Fruit fly (Drosophila melanogaster): ENCODE measurements around the gene Rnb.

Gene Rnb

DNA sequence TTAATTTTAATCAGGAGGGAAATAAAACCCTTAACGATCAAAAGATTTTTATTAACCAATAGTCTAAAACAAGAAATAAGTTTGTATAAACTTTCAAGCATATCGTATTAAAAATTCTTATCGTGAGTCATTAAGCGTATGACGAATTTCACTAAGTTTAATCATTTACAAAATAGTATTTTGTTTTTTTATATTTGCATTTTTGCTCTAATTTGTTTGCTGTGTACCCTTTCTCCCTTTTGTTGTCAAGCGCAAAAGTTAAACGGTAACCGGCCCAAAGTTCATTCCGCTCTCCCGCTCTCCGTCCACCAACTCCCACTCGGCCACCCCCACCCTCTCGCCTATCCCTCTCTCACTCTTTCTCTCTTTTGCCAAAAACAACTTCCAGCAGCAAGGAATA, 35.4 kb downstream of the Rnb start:
- TF ChIP-seq CG8478 (optimal IDR thresholded peaks at IDR 0.05): no peak
- TF ChIP-seq CTCF (optimal IDR thresholded peaks at IDR 0.05): no peak

DNA sequence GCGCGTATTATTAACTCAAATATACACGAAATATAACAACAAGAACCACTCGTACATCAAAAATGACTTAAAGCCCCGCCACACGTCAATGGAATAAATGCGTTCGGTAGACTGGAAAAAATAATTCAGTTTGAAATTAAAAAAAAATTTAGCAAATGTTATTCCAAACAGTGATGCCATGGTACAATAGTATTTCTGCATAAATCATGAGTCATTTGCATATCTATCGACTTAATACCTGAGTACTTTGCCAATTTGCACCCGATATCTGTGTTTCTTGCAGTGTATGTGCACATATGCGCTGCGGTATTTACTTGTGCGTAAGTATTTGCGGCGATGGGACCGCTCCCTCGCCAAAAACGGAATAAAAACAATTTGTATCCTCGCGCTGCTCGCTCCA, 36.0 kb downstream of the Rnb start:
- TF ChIP-seq CG8478 (optimal IDR thresholded peaks at IDR 0.05): no peak
- TF ChIP-seq CTCF (optimal IDR thresholded peaks at IDR 0.05): no peak

dm6 chr3R:29762297-29762696, 36.9 kb downstream of the Rnb start:
- TF ChIP-seq CTCF (optimal IDR thresholded peaks at IDR 0.05) (no peak), CG8478 (optimal IDR thresholded peaks at IDR 0.05) (no peak)

DNA sequence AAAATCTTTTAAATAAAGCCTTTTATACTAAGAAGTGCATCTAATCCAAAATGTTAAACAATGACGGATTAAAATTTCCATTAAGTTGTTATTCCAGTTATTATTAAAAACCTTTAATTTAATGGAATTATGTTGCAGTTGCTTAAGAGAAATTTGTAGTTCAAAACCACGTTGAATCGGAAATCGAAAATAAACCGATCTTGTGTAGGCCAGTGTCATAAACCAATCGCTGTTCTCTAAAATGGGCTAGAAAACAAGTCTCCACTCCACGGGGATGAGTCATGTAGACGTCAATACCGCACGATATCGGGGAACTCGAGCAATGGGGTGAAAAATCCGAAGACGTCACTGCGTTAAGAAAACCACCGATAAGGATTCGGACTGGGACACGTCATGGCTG, 37.6 kb downstream of the Rnb start:
- no peak for TF ChIP-seq CG8478 (optimal IDR thresholded peaks at IDR 0.05)

DNA sequence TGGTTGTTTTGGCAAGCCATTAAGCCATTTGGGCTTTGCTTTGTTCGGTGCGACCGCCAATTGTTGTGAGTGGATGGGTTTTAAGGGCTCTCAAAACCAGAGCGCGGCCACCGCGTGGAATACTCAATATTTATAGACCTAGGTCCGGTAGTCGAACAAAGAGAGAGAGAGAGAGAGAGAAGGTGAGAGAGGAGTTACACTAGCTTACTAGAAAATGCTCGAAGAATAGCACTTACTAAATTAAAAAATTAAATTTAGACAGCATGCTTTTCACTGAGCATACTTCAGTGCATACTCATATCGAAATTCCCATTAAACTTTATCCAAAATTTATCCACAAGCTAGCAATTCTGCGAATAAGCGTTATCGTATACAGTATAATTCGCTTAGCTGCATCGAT, 39.1 kb downstream of the Rnb start:
- TF ChIP-seq CTCF (optimal IDR thresholded peaks at IDR 0.05): no peak
- no peak for TF ChIP-seq CG8478 (optimal IDR thresholded peaks at IDR 0.05)

dm6 chr3R:29758734-29759131, 40.4 kb downstream of the Rnb start:
- TF ChIP-seq CTCF (optimal IDR thresholded peaks at IDR 0.05): no peak
- no peak for TF ChIP-seq CG8478 (optimal IDR thresholded peaks at IDR 0.05)

DNA sequence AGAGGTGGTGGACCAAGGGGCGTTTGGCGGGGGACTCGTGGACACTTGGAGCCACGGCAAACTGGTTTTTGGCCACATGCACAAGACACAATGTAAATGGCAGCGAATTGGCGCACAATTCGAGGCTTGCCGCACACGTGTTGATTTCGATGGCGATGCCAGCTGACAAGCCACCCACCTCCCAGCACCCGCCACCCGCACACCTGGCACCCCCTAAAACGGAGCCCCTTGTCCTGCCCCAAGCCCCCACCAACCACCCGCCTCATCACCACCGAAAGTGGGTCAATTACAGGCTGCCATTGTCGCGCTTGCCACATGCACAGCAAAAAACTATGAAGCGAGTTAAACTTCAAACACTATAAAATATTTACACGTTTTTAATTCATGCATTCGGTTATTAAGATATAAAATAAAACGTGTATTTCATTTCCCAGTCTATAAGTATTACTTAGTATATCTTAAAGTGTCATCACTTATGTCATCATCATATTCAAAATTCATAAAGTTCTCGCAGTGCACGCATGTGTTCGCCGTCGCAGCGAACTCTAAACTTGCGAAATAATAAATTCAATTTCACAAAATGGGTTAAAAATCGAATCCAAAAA, 40.9 kb downstream of the Rnb start:
- TF ChIP-seq CTCF (optimal IDR thresholded peaks at IDR 0.05): no peak

- TF ChIP-seq CG8478 (optimal IDR thresholded peaks at IDR 0.05): peak; percentile 48
- no peak for TF ChIP-seq CTCF (optimal IDR thresholded peaks at IDR 0.05)
These were observed 41.5 kb downstream of the Rnb start for dm6 chr3R:29757681-29758080.

- TF ChIP-seq CTCF (optimal IDR thresholded peaks at IDR 0.05) (no peak), CG8478 (optimal IDR thresholded peaks at IDR 0.05) (no peak)
These were observed 41.9 kb downstream of the Rnb start for dm6 chr3R:29757226-29757625.

- TF ChIP-seq CG8478 (optimal IDR thresholded peaks at IDR 0.05) (no peak), CTCF (optimal IDR thresholded peaks at IDR 0.05) (no peak)
These were observed 43.0 kb downstream of the Rnb start for dm6 chr3R:29756153-29756552.

DNA sequence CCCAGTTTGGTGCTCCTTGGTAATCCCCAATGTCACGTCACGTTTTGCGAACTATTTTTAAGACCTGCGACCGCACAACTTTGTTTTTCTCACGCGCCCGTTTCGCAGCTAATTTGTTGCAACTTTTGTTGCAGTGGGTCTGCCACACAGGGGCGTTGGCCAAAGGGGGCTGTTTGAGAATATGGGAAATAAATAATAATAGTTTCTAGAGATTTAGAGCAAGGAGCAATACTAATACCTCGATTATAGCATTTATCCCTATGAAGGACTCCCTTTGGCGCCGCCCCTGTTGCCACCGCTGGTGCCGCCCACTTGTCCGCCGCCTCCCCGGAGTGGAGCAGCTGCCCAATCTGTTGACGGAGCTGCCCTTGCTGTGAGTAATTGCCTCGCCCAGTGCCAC, 43.9 kb downstream of the Rnb start:
- TF ChIP-seq CTCF (optimal IDR thresholded peaks at IDR 0.05) (no peak), CG8478 (optimal IDR thresholded peaks at IDR 0.05) (no peak)

DNA sequence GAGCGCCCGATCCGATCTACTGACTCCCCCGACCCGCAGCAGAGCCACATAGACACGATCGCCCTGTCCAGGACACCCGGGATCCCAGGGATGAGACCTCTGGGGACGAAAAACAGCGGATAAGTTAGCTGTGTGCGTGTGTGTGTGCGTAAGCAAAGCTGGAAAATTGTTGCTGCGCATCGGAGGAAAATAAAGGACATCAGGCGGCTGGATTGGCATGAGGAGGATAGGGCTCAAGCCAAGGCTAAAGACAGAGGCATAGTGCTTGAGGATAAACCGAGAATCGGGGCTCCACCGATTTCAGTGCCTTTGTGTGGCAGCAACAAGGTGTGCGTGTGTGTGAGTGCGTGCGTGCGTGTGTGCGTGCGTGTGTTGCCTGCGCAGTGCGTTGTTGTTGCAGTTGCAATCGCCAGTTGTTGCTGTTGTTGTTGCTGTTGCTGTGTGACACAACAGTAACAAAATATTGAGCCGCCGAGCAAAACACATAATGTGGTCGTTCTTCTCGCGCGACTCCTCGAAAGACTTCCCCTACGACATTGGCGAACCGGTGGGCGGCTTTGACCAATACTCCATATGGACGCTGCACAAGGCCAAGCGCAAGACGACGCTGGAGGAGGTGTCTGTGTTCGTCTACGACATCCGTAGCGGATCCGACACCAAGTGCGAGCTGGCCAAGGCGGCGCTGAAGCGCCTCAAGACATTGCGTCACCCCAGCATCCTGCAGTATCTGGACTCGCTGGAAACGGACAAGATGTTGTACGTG, 49.7 kb downstream of the Rnb start:
- TF ChIP-seq CG8478 (optimal IDR thresholded peaks at IDR 0.05) (peak; percentile 35), CTCF (optimal IDR thresholded peaks at IDR 0.05) (no peak)

DNA sequence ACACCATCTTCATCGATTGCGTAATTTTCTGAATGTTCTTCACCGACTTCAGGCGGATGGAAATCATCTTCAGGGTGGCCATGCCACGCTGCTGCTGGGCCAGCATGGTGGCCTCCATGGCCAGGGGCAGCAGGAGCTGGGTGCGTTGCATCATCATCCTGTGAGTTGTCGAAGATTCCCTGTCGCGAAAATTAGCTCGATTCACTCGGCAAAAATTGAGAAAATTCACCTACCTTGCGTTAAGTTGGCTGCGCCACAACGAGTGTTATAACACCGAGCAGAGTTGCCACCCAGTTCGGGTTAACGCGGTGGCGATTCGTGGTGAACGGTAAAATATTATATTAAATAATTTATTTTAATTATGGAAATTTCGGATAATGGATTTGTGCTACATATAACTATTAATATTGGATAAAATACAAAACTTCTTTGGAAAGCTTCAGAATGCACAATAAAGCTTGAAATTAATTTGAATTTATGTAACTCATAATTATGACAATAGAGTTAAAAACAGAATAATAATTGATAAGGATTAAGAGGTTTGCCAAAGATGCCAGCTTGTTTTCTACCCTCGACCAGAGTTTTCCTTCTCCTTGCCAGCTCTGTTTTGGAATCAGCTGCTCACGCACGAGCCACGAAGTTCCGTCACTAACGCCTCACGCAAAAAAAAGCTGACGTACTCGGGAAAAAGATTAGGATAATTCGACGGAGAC, 50.4 kb downstream of the Rnb start, which contains the start of the genes ATPsyngamma and yata:
Gene ATPsyngamma, minus strand, starts transcription at position 573 of the 713 bp plus-strand sequence.
Gene yata, plus strand, starts transcription at position 629 of the 713 bp plus-strand sequence.
- TF ChIP-seq CTCF (optimal IDR thresholded peaks at IDR 0.05): no peak
- TF ChIP-seq CG8478 (optimal IDR thresholded peaks at IDR 0.05): no peak

All from S2 (cell line).